Worm (Caenorhabditis elegans) whole organism, late embryonic: ENCODE measurements around the gene T01B7.9.

Source experiments
- C08G9.2 ChIP-seq: sonication (generic microtip); optimal IDR thresholded peaks from 2 replicates; lab custom pipeline; 2016; ENCODE audit warnings: mild to moderate bottlenecking, missing genetic modification characterization, moderate library complexity, missing compliant biosample characterization
- Y22D7AL.16 ChIP-seq: sonication (generic microtip); optimal IDR thresholded peaks from 2 replicates; lab custom pipeline; 2016; ENCODE audit warnings: missing genetic modification characterization, missing compliant biosample characterization
- ceh-48 ChIP-seq: sonication (generic microtip); optimal IDR thresholded peaks from 2 replicates; lab custom pipeline; 2016; ENCODE audit warnings: missing genetic modification characterization, inconsistent platforms, missing compliant biosample characterization
- hlh-30 ChIP-seq: sonication (generic microtip); optimal IDR thresholded peaks from 2 replicates; lab custom pipeline; 2017; ENCODE audit warnings: antibody characterized with exemption, missing genetic modification characterization, missing compliant biosample characterization; ENCODE audit not compliant: insufficient read depth
- rnt-1 ChIP-seq: sonication (generic microtip); optimal IDR thresholded peaks from 2 replicates; lab custom pipeline; 2016; ENCODE audit warnings: missing genetic modification characterization, missing compliant biosample characterization
- sox-4 ChIP-seq: sonication (generic microtip); optimal IDR thresholded peaks from 2 replicates; lab custom pipeline; 2017; ENCODE audit warnings: mild to moderate bottlenecking, missing genetic modification characterization, inconsistent platforms, missing compliant biosample characterization
- unc-3 ChIP-seq, 2 experiments: fragments of 200-800 bp in 1 of 2; sonication (Bioruptor generic) in 1 of 2; sonication (generic microtip) in 1 of 2; conservative IDR thresholded peaks in 1 of 2; optimal IDR thresholded peaks in 1 of 2; 2 replicates each; pipeline versions ENCODE4 v1.3.6 to Lab custom; 2016 to 2022; ENCODE audit warnings: missing compliant biosample characterization in 2 of 2, missing genetic modification characterization in 2 of 2, missing genetic modification reagents in 1 of 2

- no peak for TF ChIP-seq Y22D7AL.16 (tag; lab: Kevin White, UChicago)
- no peak for TF ChIP-seq ceh-48
- no peak for TF ChIP-seq C08G9.2 (tag; lab: Kevin White, UChicago)
- TF ChIP-seq sox-4 = no peak
- TF ChIP-seq hlh-30 = no peak
- no peak for TF ChIP-seq rnt-1
- TF ChIP-seq unc-3 (GFP tag; conservative IDR thresholded peaks at IDR 0.05; lab: Robert Waterston, UW) = no peak
- no peak for TF ChIP-seq unc-3 (tag; optimal IDR thresholded peaks at IDR 0.05; lab: Kevin White, UChicago)
Measured at ce11 chrII:8761739-8762138, 35.1 kb upstream of the T01B7.9 start.
